Fruit fly (Drosophila melanogaster) whole organism, embryonic: ENCODE measurements around the gene Osi17.
A peak's percentile ranks its signal among the peaks of the same experiment; 100 is the strongest.

Source experiments
- Abd-B ChIP-seq: fragments of 200-800 bp; sonication (Bioruptor generic); optimal IDR thresholded peaks from 2 replicates; lab custom pipeline; 2018; ENCODE audit warnings: missing biosample characterization, mild to moderate bottlenecking, missing genetic modification characterization, moderate library complexity
- Aef1 ChIP-seq: fragments of 200-800 bp; sonication (Bioruptor generic); IDR thresholded peaks from 3 replicates; pipeline ENCODE4 v1.3.6; 2022; ENCODE audit warnings: missing biosample characterization, missing genetic modification characterization
- B-H2 ChIP-seq: fragments of 200-800 bp; sonication (Bioruptor generic); optimal IDR thresholded peaks from 2 replicates; lab custom pipeline; 2018; ENCODE audit warnings: missing biosample characterization, mild to moderate bottlenecking, missing genetic modification characterization
- Blimp-1 ChIP-seq: fragments of 200-800 bp; sonication (Bioruptor generic); optimal IDR thresholded peaks from 3 replicates; lab custom pipeline; 2018; ENCODE audit warnings: missing biosample characterization, missing genetic modification characterization, mild to moderate bottlenecking, moderate library complexity, missing genetic modification reagents
- CG10267 ChIP-seq: fragments of 200-800 bp; sonication (Bioruptor generic); optimal IDR thresholded peaks from 2 replicates; lab custom pipeline; 2018; ENCODE audit warnings: missing biosample characterization, mild to moderate bottlenecking, missing genetic modification characterization, moderate library complexity
- CG11723 ChIP-seq: fragments of 200-800 bp; sonication (Bioruptor generic); optimal IDR thresholded peaks from 2 replicates; lab custom pipeline; 2017; ENCODE audit warnings: missing biosample characterization, mild to moderate bottlenecking, missing genetic modification characterization
- CG12104 ChIP-seq: fragments of 200-800 bp; sonication (Bioruptor generic); optimal IDR thresholded peaks from 3 replicates; lab custom pipeline; 2016; ENCODE audit warnings: missing biosample characterization, missing genetic modification characterization
- CG12659 ChIP-seq: fragments of 200-800 bp; sonication (Bioruptor generic); optimal IDR thresholded peaks from 3 replicates; lab custom pipeline; 2017; ENCODE audit warnings: mild to moderate bottlenecking, missing biosample characterization, missing genetic modification reagents, missing genetic modification characterization
- CG13296 ChIP-seq: fragments of 200-800 bp; sonication (Bioruptor generic); optimal IDR thresholded peaks from 3 replicates; lab custom pipeline; 2018; ENCODE audit warnings: missing biosample characterization, mild to moderate bottlenecking, missing genetic modification characterization
- CG15011 ChIP-seq: fragments of 200-800 bp; sonication (Bioruptor generic); optimal IDR thresholded peaks from 3 replicates; lab custom pipeline; 2018; ENCODE audit warnings: missing biosample characterization, mild to moderate bottlenecking, missing genetic modification characterization
- CG15269 ChIP-seq: fragments of 200-800 bp; sonication (Bioruptor generic); optimal IDR thresholded peaks from 2 replicates; lab custom pipeline; 2018; ENCODE audit warnings: missing biosample characterization, mild to moderate bottlenecking, missing genetic modification characterization, moderate library complexity
- CG16779 ChIP-seq: fragments of 200-800 bp; sonication (Bioruptor generic); IDR thresholded peaks from 2 replicates; pipeline ENCODE4 v1.3.6; 2022; ENCODE audit warnings: missing biosample characterization, missing genetic modification characterization
- CG17612 ChIP-seq: fragments of 200-800 bp; sonication (Bioruptor generic); IDR thresholded peaks from 2 replicates; pipeline ENCODE4 v1.3.6; 2022; ENCODE audit warnings: missing biosample characterization, missing genetic modification characterization
- CG18476 ChIP-seq: fragments of 200-800 bp; sonication (Bioruptor generic); optimal IDR thresholded peaks from 2 replicates; lab custom pipeline; 2016; ENCODE audit warnings: missing biosample characterization, mild to moderate bottlenecking, missing genetic modification characterization
- CG18619 ChIP-seq: fragments of 200-800 bp; sonication (Bioruptor generic); optimal IDR thresholded peaks from 3 replicates; lab custom pipeline; 2017; ENCODE audit warnings: missing biosample characterization, mild to moderate bottlenecking, missing genetic modification characterization
- CG2116 ChIP-seq: fragments of 200-800 bp; sonication (Bioruptor generic); optimal IDR thresholded peaks from 3 replicates; lab custom pipeline; 2018; ENCODE audit warnings: missing biosample characterization, mild to moderate bottlenecking, missing genetic modification characterization
- CG31365 ChIP-seq: fragments of 200-800 bp; sonication (Bioruptor generic); optimal IDR thresholded peaks from 2 replicates; lab custom pipeline; 2018; ENCODE audit warnings: missing biosample characterization, mild to moderate bottlenecking, missing genetic modification characterization
- CG3163 ChIP-seq: fragments of 200-800 bp; sonication (Bioruptor generic); optimal IDR thresholded peaks from 3 replicates; lab custom pipeline; 2016; ENCODE audit warnings: missing biosample characterization, missing genetic modification characterization
- CG3407 ChIP-seq: fragments of 200-800 bp; sonication (Bioruptor generic); optimal IDR thresholded peaks from 2 replicates; lab custom pipeline; 2018; ENCODE audit warnings: missing biosample characterization, mild to moderate bottlenecking, missing genetic modification characterization
- CG6254 ChIP-seq: fragments of 200-800 bp; sonication (Bioruptor generic); optimal IDR thresholded peaks from 3 replicates; lab custom pipeline; 2017; ENCODE audit warnings: mild to moderate bottlenecking, missing biosample characterization, missing genetic modification reagents, missing genetic modification characterization
- CG6689 ChIP-seq: fragments of 200-800 bp; sonication (Bioruptor generic); IDR thresholded peaks from 2 replicates; pipeline ENCODE4 v1.3.6; 2022; ENCODE audit warnings: missing biosample characterization, missing genetic modification characterization
- CG6854 ChIP-seq: fragments of 200-800 bp; sonication (Bioruptor generic); optimal IDR thresholded peaks from 3 replicates; lab custom pipeline; 2017; ENCODE audit warnings: missing biosample characterization, mild to moderate bottlenecking, missing genetic modification characterization
- CG8281 ChIP-seq: fragments of 200-800 bp; sonication (Bioruptor generic); optimal IDR thresholded peaks from 2 replicates; lab custom pipeline; 2018; ENCODE audit warnings: missing biosample characterization, mild to moderate bottlenecking, missing genetic modification characterization, moderate library complexity
- CG9609 ChIP-seq: fragments of 200-800 bp; sonication (Bioruptor generic); optimal IDR thresholded peaks from 3 replicates; lab custom pipeline; 2016; ENCODE audit warnings: missing biosample characterization, missing genetic modification characterization
- Dek ChIP-seq: fragments of 200-800 bp; sonication (Bioruptor generic); optimal IDR thresholded peaks from 3 replicates; lab custom pipeline; 2019; ENCODE audit warnings: missing biosample characterization, mild to moderate bottlenecking, missing genetic modification characterization, moderate library complexity
- E2f2 ChIP-seq: fragments of 200-800 bp; sonication (Bioruptor generic); IDR thresholded peaks from 2 replicates; pipeline ENCODE4 v1.3.6; 2022; ENCODE audit warnings: missing biosample characterization, missing genetic modification characterization
- NK7.1 ChIP-seq: fragments of 200-800 bp; sonication (Bioruptor generic); optimal IDR thresholded peaks from 3 replicates; lab custom pipeline; 2016; ENCODE audit warnings: missing biosample characterization, missing genetic modification characterization
- PHDP ChIP-seq: fragments of 200-800 bp; sonication (Bioruptor generic); optimal IDR thresholded peaks from 3 replicates; lab custom pipeline; 2018; ENCODE audit warnings: missing biosample characterization, mild to moderate bottlenecking, missing genetic modification characterization, moderate library complexity
- Spps ChIP-seq: fragments of 200-800 bp; sonication (Bioruptor generic); optimal IDR thresholded peaks from 2 replicates; lab custom pipeline; 2018; ENCODE audit warnings: missing biosample characterization, mild to moderate bottlenecking, missing genetic modification characterization
- Trl ChIP-seq, 3 experiments: fragments of >200 bp in 2 of 3; fragments of 200-800 bp in 1 of 3; sonication (Bioruptor generic) in 1 of 3; optimal IDR thresholded peaks; 2 replicates in 1 of 3; 3 replicates in 2 of 3; lab custom pipeline; 2016 to 2017; ENCODE audit warnings: missing biosample characterization in 1 of 3, missing genetic modification characterization in 1 of 3
- cad ChIP-seq: fragments of >200 bp; optimal IDR thresholded peaks from 2 replicates; lab custom pipeline; 2017; ENCODE audit warnings: missing biosample characterization, missing genetic modification characterization
- cg ChIP-seq: fragments of 200-800 bp; sonication (Bioruptor generic); optimal IDR thresholded peaks from 3 replicates; lab custom pipeline; 2019; ENCODE audit warnings: missing biosample characterization, mild to moderate bottlenecking, missing genetic modification characterization, moderate library complexity
- crol ChIP-seq: fragments of 200-800 bp; sonication (Bioruptor generic); IDR thresholded peaks from 2 replicates; pipeline ENCODE4 v1.3.6; 2022; ENCODE audit warnings: missing biosample characterization, missing genetic modification characterization
- da ChIP-seq: fragments of 200-800 bp; sonication (Bioruptor generic); optimal IDR thresholded peaks from 2 replicates; lab custom pipeline; 2016; ENCODE audit warnings: missing biosample characterization, missing genetic modification characterization
- esg ChIP-seq: fragments of 200-800 bp; sonication (Bioruptor generic); conservative IDR thresholded peaks from 2 replicates; pipeline ENCODE4 v1.3.6; 2022; ENCODE audit warnings: missing biosample characterization, missing genetic modification characterization
- fd3F ChIP-seq: fragments of 200-800 bp; sonication (Bioruptor generic); optimal IDR thresholded peaks from 2 replicates; lab custom pipeline; 2018; ENCODE audit warnings: missing biosample characterization, mild to moderate bottlenecking, missing genetic modification characterization, moderate library complexity
- gfzf ChIP-seq: fragments of 200-800 bp; sonication (Bioruptor generic); optimal IDR thresholded peaks from 2 replicates; lab custom pipeline; 2016; ENCODE audit warnings: missing biosample characterization, mild to moderate bottlenecking, missing genetic modification characterization, moderate library complexity
- hkb ChIP-seq, 2 experiments: fragments of 200-800 bp in 1 of 2; fragments of >200 bp in 1 of 2; sonication (Bioruptor generic) in 1 of 2; IDR thresholded peaks in 1 of 2; optimal IDR thresholded peaks in 1 of 2; 2 replicates each; pipeline versions ENCODE4 v1.3.6 to Lab custom; 2017 to 2022; ENCODE audit warnings: missing biosample characterization in 1 of 2, missing genetic modification characterization in 1 of 2
- maf-S ChIP-seq: fragments of 200-800 bp; sonication (Bioruptor generic); optimal IDR thresholded peaks from 2 replicates; lab custom pipeline; 2016; ENCODE audit warnings: missing biosample characterization, missing genetic modification characterization
- ranshi ChIP-seq: fragments of 200-800 bp; sonication (Bioruptor generic); IDR thresholded peaks from 2 replicates; pipeline ENCODE4 v1.3.6; 2022; ENCODE audit warnings: missing biosample characterization, missing genetic modification characterization
- row ChIP-seq: fragments of 200-800 bp; sonication (Bioruptor generic); IDR thresholded peaks from 3 replicates; pipeline ENCODE4 v1.3.6; 2022; ENCODE audit warnings: missing biosample characterization, missing genetic modification characterization
- shn ChIP-seq: fragments of 200-800 bp; sonication (Bioruptor generic); optimal IDR thresholded peaks from 3 replicates; lab custom pipeline; 2016; ENCODE audit warnings: missing biosample characterization, missing genetic modification characterization
- sob ChIP-seq: fragments of 200-800 bp; sonication (Bioruptor generic); IDR thresholded peaks from 2 replicates; pipeline ENCODE4 v1.3.6; 2022; ENCODE audit warnings: missing biosample characterization, missing genetic modification characterization
- stc ChIP-seq: fragments of 200-800 bp; sonication (Bioruptor generic); IDR thresholded peaks from 2 replicates; pipeline ENCODE4 v1.3.6; 2022; ENCODE audit warnings: missing biosample characterization, missing genetic modification characterization
- tio ChIP-seq: fragments of 200-800 bp; sonication (Bioruptor generic); optimal IDR thresholded peaks from 2 replicates; lab custom pipeline; 2017; ENCODE audit warnings: missing biosample characterization, missing genetic modification characterization, inconsistent platforms
- trem ChIP-seq: fragments of 200-800 bp; optimal IDR thresholded peaks from 3 replicates; lab custom pipeline; 2019; ENCODE audit warnings: missing biosample characterization, mild to moderate bottlenecking, missing genetic modification characterization, moderate library complexity
- unc-4 ChIP-seq: fragments of 200-800 bp; sonication (Bioruptor generic); IDR thresholded peaks from 2 replicates; pipeline ENCODE4 v1.3.6; 2022; ENCODE audit warnings: missing biosample characterization, missing genetic modification characterization; ENCODE audit not compliant: partially characterized antibody
- unpg ChIP-seq: fragments of 200-800 bp; sonication (Bioruptor generic); optimal IDR thresholded peaks from 3 replicates; lab custom pipeline; 2018; ENCODE audit warnings: missing biosample characterization, mild to moderate bottlenecking, missing genetic modification characterization, moderate library complexity

The Osi17 gene

dm6 chr3R:6373512-6374306 is 62.1 kb downstream of the Osi17 start (continued):
- TF ChIP-seq CG11723 (GFP tag; lab: Kevin White, UChicago): no peak
- TF ChIP-seq CG16779 (GFP tag; lab: Robert Waterston, UW): no peak
- no peak for TF ChIP-seq Trl (optimal IDR thresholded peaks at IDR 0.05; lab: Kevin White, UChicago)
- TF ChIP-seq Trl (GFP tag; optimal IDR thresholded peaks at IDR 0.05; lab: Kevin White, UChicago): peak; percentile 57
- no peak for TF ChIP-seq cad (GFP tag; lab: Kevin White, UChicago)
- peak; percentile 71 for TF ChIP-seq CG12659 (GFP tag; lab: Kevin White, UChicago)
- peak; percentile 75 for TF ChIP-seq PHDP (tag; lab: Kevin White, UChicago)
- no peak for TF ChIP-seq cg (GFP tag; lab: Kevin White, UChicago)
- peak; percentile 4 for TF ChIP-seq CG31365
- TF ChIP-seq stc (GFP tag; lab: Robert Waterston, UW): peak; percentile 9; the same call in 1 of the 2 replicates
- TF ChIP-seq CG8281: peak; percentile 3
- TF ChIP-seq CG9609 (GFP tag; lab: Kevin White, UChicago): no peak
- peak; percentile 17 for TF ChIP-seq CG18476
- TF ChIP-seq CG13296 (GFP tag; lab: Kevin White, UChicago): peak; percentile 72
- no peak for TF ChIP-seq gfzf (GFP tag; lab: Kevin White, UChicago)
- TF ChIP-seq CG6854 (GFP tag; lab: Kevin White, UChicago): peak; percentile 71
- no peak for TF ChIP-seq CG17612 (GFP tag; lab: Robert Waterston, UW)
- no peak for TF ChIP-seq esg (GFP tag; lab: Robert Waterston, UW)
- TF ChIP-seq shn (GFP tag; lab: Kevin White, UChicago): no peak
- TF ChIP-seq CG18619 (GFP tag; lab: Kevin White, UChicago): no peak
- no peak for TF ChIP-seq B-H2
- 0 out of 2 replicates have a peak, but pooled peaks have one; percentile 22 for TF ChIP-seq CG6689 (GFP tag; lab: Robert Waterston, UW)
- no peak for TF ChIP-seq Abd-B (GFP tag; lab: Kevin White, UChicago)
- no peak; the same call in 1 of the 2 replicates for TF ChIP-seq ranshi (GFP tag; lab: Robert Waterston, UW)
- peak; percentile 63 for TF ChIP-seq CG2116 (GFP tag; lab: Kevin White, UChicago)
- TF ChIP-seq CG15011 (GFP tag; lab: Kevin White, UChicago): peak; percentile 67
- TF ChIP-seq fd3F (GFP tag; lab: Kevin White, UChicago): peak; percentile 89
- TF ChIP-seq unc-4: peak; percentile 56
- TF ChIP-seq unpg (GFP tag; lab: Kevin White, UChicago): peak; percentile 40
- TF ChIP-seq CG10267 (tag; lab: Kevin White, UChicago): peak; percentile 51
- no peak for TF ChIP-seq NK7.1
- TF ChIP-seq CG6254: no peak
- no peak for TF ChIP-seq Dek (tag; lab: Kevin White, UChicago)
- TF ChIP-seq CG15269: peak; percentile 66
- TF ChIP-seq E2f2 (GFP tag; lab: Robert Waterston, UW): peak; percentile 41; the same call in 1 of the 2 replicates
- TF ChIP-seq maf-S: no peak
- no peak for TF ChIP-seq da
- peak; percentile 77 for TF ChIP-seq row (GFP tag; lab: Robert Waterston, UW)
- no peak for TF ChIP-seq Aef1 (GFP tag; lab: Robert Waterston, UW)
- TF ChIP-seq hkb (optimal IDR thresholded peaks at IDR 0.05; lab: Kevin White, UChicago): no peak
- peak; percentile 62 for TF ChIP-seq hkb (GFP tag; IDR thresholded peaks at IDR 0.05; lab: Robert Waterston, UW)
- TF ChIP-seq CG3163: no peak
- no peak for TF ChIP-seq crol (GFP tag; lab: Robert Waterston, UW)
- TF ChIP-seq CG3407 (GFP tag; lab: Kevin White, UChicago): peak; percentile 43
- no peak for TF ChIP-seq Spps (tag; lab: Kevin White, UChicago)
- TF ChIP-seq CG12104 (GFP tag; lab: Kevin White, UChicago): no peak
- peak; percentile 64; the same call in 1 of the 2 replicates for TF ChIP-seq sob
- TF ChIP-seq tio: no peak
- peak; percentile 52 for TF ChIP-seq Blimp-1 (GFP tag; lab: Kevin White, UChicago)
- peak; percentile 33 for TF ChIP-seq trem
